Worm (Caenorhabditis elegans): ENCODE data around the gene H20J04.4.

H20J04.4 gene

DNA sequence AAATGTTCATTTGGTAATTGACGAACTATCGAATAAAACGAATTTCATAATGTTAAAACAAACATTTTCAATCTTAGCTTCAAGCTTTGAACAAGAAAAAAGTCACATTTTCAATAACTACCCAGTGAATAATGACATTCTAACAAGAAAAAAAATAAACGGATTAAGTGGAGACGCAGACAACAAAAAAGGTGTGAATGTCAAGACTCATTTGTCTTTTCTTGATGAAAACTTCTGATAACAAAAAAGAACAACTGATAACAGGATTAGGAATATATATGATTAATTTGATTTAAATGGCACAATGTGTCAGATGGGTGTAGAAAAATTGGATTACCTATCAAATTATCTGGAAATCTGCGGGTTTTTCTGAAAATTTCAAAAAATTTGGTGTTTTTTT lies 40.2 kb upstream of the H20J04.4 start:
- TF ChIP-seq elt-2 (tag; optimal IDR thresholded peaks at IDR 0.05) (peak; percentile 50), pag-3 (tag; optimal IDR thresholded peaks at IDR 0.05; ENCODE audit: borderline replicate concordance) (no peak)

DNA sequence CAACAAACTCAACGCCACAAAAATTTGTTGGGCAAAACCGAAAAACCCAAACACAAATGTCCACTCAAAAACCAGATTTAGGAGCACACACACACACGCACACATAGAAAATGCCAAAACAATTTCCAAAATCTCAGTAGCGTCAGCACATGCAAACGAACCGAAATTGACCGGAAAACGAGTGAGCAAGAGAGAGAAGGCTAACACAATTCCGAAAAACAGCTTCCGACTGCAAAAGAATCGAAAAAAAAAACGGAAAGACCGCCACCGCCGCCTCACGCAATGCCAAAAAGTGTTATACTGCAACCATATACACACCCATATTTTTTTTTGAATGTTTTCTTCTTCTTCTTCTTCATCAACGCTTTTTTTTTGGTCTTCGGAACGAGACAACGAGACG lies 37.0 kb upstream of the H20J04.4 start:
- TF ChIP-seq fax-1 (tag; optimal IDR thresholded peaks at IDR 0.05) (no peak), dmd-4 (tag; optimal IDR thresholded peaks at IDR 0.05; ENCODE audit: borderline replicate concordance) (no peak), C08G9.2 (tag; optimal IDR thresholded peaks at IDR 0.05) (no peak), lin-11 (tag; optimal IDR thresholded peaks at IDR 0.05) (no peak), nhr-11 (tag; optimal IDR thresholded peaks at IDR 0.05) (no peak), ceh-14 (tag; optimal IDR thresholded peaks at IDR 0.05) (no peak), unc-42 (tag; optimal IDR thresholded peaks at IDR 0.05) (peak; percentile 79), ceh-2 (tag; optimal IDR thresholded peaks at IDR 0.05) (no peak)

DNA sequence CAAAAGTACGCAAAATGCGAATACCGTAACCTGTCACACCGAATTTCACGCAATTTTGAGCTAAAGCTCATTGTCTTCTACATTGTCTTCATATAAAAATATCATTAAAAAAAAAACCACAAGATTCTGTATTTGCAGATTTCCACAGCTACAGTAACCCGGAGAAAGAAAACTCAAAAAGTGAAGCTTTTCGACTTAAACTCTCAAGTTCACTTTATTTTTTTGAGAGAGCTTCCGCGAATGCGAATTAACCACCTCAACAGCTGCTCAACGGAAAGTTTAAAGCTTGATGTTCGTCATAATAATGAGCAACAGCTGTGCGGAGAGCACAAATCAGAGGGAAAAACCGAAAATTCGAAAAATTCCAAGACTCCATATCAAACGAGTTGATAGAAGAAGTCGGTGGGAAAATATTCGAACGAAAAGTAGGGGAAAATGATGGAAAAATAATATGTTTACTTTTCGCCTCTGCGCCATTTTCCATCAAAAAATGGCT lies 35.7 kb upstream of the H20J04.4 start:
- TF ChIP-seq pros-1 (tag; optimal IDR thresholded peaks at IDR 0.05) (no peak), ceh-45 (GFP tag; IDR thresholded peaks at IDR 0.05) (no peak), unc-86 (tag; optimal IDR thresholded peaks at IDR 0.05) (no peak), Y22D7AL.16 (tag; optimal IDR thresholded peaks at IDR 0.05) (no peak), fkh-10 (GFP tag; optimal IDR thresholded peaks at IDR 0.05) (no peak), F13H6.1 (tag; optimal IDR thresholded peaks at IDR 0.05) (no peak), hlh-6 (tag; optimal IDR thresholded peaks at IDR 0.05) (no peak), K02D7.2 (tag; optimal IDR thresholded peaks at IDR 0.05) (no peak), fkh-6 (tag; optimal IDR thresholded peaks at IDR 0.05) (no peak), tbx-2 (tag; optimal IDR thresholded peaks at IDR 0.05) (no peak), T23F11.4 (GFP tag; optimal IDR thresholded peaks at IDR 0.05) (no peak), rnt-1 (tag; optimal IDR thresholded peaks at IDR 0.05) (no peak), pqm-1 (tag; optimal IDR thresholded peaks at IDR 0.05) (no peak), nhr-232 (tag; optimal IDR thresholded peaks at IDR 0.05) (no peak)

DNA sequence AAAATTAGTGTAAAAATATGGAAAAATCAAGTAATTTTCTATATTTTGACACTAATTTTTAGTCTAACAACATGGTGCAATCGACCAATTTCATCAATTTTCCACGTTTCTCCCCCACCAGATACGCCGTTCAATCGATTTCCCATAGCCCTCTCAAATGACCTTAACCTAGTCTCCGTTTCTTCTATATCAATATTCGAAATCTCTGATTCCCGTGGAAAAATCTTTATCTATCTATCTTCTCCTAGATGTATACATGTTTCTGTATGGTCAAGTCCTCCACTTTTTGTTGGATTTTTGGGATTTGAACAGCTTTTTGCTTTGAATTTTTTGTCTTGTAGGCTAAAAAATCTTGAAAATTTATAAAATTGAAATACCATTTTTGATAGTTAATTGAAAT lies 34.6 kb upstream of the H20J04.4 start:
- no peak for TF ChIP-seq ceh-22 (tag; optimal IDR thresholded peaks at IDR 0.05)

DNA sequence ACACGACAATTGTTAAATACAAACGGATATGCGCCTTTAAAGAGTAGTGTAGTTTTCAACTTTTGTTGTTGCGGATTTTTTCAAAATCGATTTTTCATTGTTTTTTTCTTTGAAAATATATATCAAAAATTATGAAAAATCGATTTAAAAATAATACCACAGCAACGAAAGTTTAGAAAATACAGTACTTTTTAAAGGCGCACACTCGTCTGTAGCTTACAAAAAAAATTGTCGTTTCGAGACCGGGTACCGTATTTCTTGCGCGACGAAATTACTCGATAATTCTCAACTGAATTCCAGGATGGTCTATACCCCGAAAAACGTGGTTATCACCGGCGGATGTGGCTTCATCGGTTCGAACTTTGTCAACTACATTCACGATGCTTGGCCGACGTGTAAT lies 34.0 kb upstream of the H20J04.4 start, which contains the start of gene rml-4:
Gene rml-4 (plus strand): TSS at position 301 of the 400 bp plus-strand sequence.
- TF ChIP-seq C08G9.2 (tag; optimal IDR thresholded peaks at IDR 0.05) (no peak), nhr-232 (tag; optimal IDR thresholded peaks at IDR 0.05) (no peak), fkh-6 (tag; optimal IDR thresholded peaks at IDR 0.05) (no peak), sox-4 (tag; optimal IDR thresholded peaks at IDR 0.05) (no peak), lim-6 (tag; optimal IDR thresholded peaks at IDR 0.05) (no peak)

DNA sequence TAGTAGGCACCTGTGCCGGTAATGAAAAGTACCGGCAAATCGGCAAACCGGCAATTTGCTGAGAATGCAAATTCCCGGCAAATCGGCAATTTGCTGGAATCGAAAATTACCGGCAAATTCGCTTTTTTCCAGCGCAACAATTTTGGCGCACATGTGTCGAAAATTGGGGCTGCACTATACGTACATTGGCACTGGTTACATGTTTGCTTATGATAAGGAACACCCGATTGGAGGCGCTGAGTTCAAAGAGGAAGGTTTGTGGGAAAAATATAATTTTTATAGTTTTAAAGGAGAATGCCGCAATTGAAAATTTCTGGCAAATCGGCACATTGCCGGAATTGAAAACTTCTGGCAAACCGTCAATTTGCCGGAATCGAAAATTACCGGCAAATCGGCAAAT lies 31.6 kb upstream of the H20J04.4 start:
- TF ChIP-seq lim-6 (tag; optimal IDR thresholded peaks at IDR 0.05) = no peak
- TF ChIP-seq nhr-11 (tag; optimal IDR thresholded peaks at IDR 0.05) = no peak
- TF ChIP-seq T23F11.4 (GFP tag; optimal IDR thresholded peaks at IDR 0.05) = no peak
- no peak for TF ChIP-seq ceh-6 (GFP tag; optimal IDR thresholded peaks at IDR 0.05)
- TF ChIP-seq ceh-30 (tag; optimal IDR thresholded peaks at IDR 0.05) = no peak
- TF ChIP-seq pqm-1 (tag; optimal IDR thresholded peaks at IDR 0.05) = no peak
- TF ChIP-seq ceh-22 (tag; optimal IDR thresholded peaks at IDR 0.05) = no peak
- TF ChIP-seq ceh-24 (tag; optimal IDR thresholded peaks at IDR 0.05) = no peak

DNA sequence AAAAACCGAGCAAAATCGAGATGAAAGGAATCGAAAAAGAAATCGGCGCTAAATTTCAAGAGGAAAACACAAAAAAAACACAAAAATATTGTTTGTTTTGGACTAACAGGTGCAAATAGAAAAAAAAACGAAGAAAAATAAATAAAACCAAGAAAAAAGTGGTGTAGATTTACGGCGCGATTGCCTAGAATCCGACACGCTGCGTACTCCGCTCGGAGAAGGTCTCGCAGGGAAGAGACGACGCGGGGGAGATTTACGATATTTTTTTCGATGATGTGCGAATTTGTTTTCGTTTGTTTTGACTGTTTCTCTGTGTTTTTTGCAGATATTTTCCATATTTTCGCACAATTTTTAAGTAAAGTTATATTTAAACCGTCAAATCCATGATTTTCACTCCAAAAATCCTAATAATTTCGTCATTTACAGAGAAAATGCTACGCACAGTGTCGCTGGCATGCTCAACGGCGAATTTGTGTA lies 29.6 kb upstream of the H20J04.4 start, which contains the start of gene sco-1:
Gene sco-1 (plus strand): TSS at position 427 of the 477 bp plus-strand sequence.
- TF ChIP-seq ceh-45 (GFP tag; IDR thresholded peaks at IDR 0.05) (0 out of 2 replicates have a peak, but pooled peaks have one; percentile 36), sdc-2 (tag; optimal IDR thresholded peaks at IDR 0.05) (no peak), ahr-1 (tag; optimal IDR thresholded peaks at IDR 0.05) (peak; percentile 6), nhr-232 (tag; optimal IDR thresholded peaks at IDR 0.05) (no peak), sox-4 (tag; optimal IDR thresholded peaks at IDR 0.05) (no peak), rnt-1 (tag; optimal IDR thresholded peaks at IDR 0.05) (peak; percentile 83), unc-42 (tag; optimal IDR thresholded peaks at IDR 0.05) (peak; percentile 71), ceh-14 (tag; optimal IDR thresholded peaks at IDR 0.05) (peak; percentile 71), F13H6.1 (tag; optimal IDR thresholded peaks at IDR 0.05) (peak; percentile 30), odd-2 (tag; optimal IDR thresholded peaks at IDR 0.05) (no peak), lim-6 (tag; optimal IDR thresholded peaks at IDR 0.05) (peak; percentile 63), Y22D7AL.16 (tag; optimal IDR thresholded peaks at IDR 0.05) (no peak), ceh-2 (tag; optimal IDR thresholded peaks at IDR 0.05) (peak; percentile 83), K09A11.1 (tag; optimal IDR thresholded peaks at IDR 0.05; ENCODE audit: insufficient read depth) (peak; percentile 13), che-1 (tag; optimal IDR thresholded peaks at IDR 0.05) (peak; percentile 8), sox-2 (GFP tag; IDR thresholded peaks at IDR 0.05) (no peak), dve-1 (tag; optimal IDR thresholded peaks at IDR 0.05) (peak; percentile 76), mec-3 (tag; optimal IDR thresholded peaks at IDR 0.05; ENCODE audit: borderline replicate concordance) (peak; percentile 48), pqm-1 (tag; optimal IDR thresholded peaks at IDR 0.05) (peak; percentile 48), pha-4 (tag; optimal IDR thresholded peaks at IDR 0.05) (no peak)

All from whole organism, late embryonic.